Worm (Caenorhabditis elegans): Measurements from ENCODE around the gene T04F8.2.

The T04F8.2 gene

ce11 chrX:11617387-11617786, 39.0 kb downstream of the T04F8.2 start, which contains the start of gene F52D10.4:
Gene F52D10.4 (plus strand): TSS chrX:11617470.
- no peak for TF ChIP-seq elt-4 (tag; optimal IDR thresholded peaks at IDR 0.05)
- TF ChIP-seq hlh-8 (tag; optimal IDR thresholded peaks at IDR 0.05), result no peak
- no peak for TF ChIP-seq che-1 (tag; optimal IDR thresholded peaks at IDR 0.05)
- TF ChIP-seq fkh-6 (tag; optimal IDR thresholded peaks at IDR 0.05), result no peak
- TF ChIP-seq hlh-15 (tag; optimal IDR thresholded peaks at IDR 0.05), result no peak

ce11 chrX:11608110-11608759, 48.1 kb downstream of the T04F8.2 start:
- TF ChIP-seq mec-3 (tag; optimal IDR thresholded peaks at IDR 0.05; ENCODE audit: borderline replicate concordance) (no peak), T23F11.4 (GFP tag; optimal IDR thresholded peaks at IDR 0.05) (no peak), K02D7.2 (tag; optimal IDR thresholded peaks at IDR 0.05) (no peak), unc-86 (tag; optimal IDR thresholded peaks at IDR 0.05) (no peak), ahr-1 (tag; optimal IDR thresholded peaks at IDR 0.05) (no peak), Y22D7AL.16 (tag; optimal IDR thresholded peaks at IDR 0.05) (no peak), pag-3 (tag; optimal IDR thresholded peaks at IDR 0.05; ENCODE audit: borderline replicate concordance) (no peak), sox-2 (GFP tag; IDR thresholded peaks at IDR 0.05) (no peak), tbx-2 (tag; optimal IDR thresholded peaks at IDR 0.05) (peak; percentile 31), ama-1 (optimal IDR thresholded peaks at IDR 0.05) (no peak), ceh-9 (tag; optimal IDR thresholded peaks at IDR 0.05) (no peak), dve-1 (tag; optimal IDR thresholded peaks at IDR 0.05) (no peak), nfya-1 (tag; optimal IDR thresholded peaks at IDR 0.05) (peak; percentile 40), hlh-13 (GFP tag; optimal IDR thresholded peaks at IDR 0.05) (no peak), pha-2 (tag; optimal IDR thresholded peaks at IDR 0.05) (no peak), ttx-3 (tag; optimal IDR thresholded peaks at IDR 0.05) (no peak), hlh-30 (tag; optimal IDR thresholded peaks at IDR 0.05; ENCODE audit: insufficient read depth) (no peak), pros-1 (tag; optimal IDR thresholded peaks at IDR 0.05) (peak; percentile 39), ztf-16 (tag; optimal IDR thresholded peaks at IDR 0.05) (no peak), lim-6 (tag; optimal IDR thresholded peaks at IDR 0.05) (no peak), unc-3 (GFP tag; conservative IDR thresholded peaks at IDR 0.05) (no peak), unc-3 (tag; optimal IDR thresholded peaks at IDR 0.05) (no peak), ceh-18 (tag; optimal IDR thresholded peaks at IDR 0.05) (no peak), sox-4 (tag; optimal IDR thresholded peaks at IDR 0.05) (no peak), K09A11.1 (tag; optimal IDR thresholded peaks at IDR 0.05; ENCODE audit: insufficient read depth) (no peak), npax-4 (tag; optimal IDR thresholded peaks at IDR 0.05) (no peak), ceh-19 (GFP tag; optimal IDR thresholded peaks at IDR 0.05) (no peak), unc-42 (tag; optimal IDR thresholded peaks at IDR 0.05) (peak; percentile 83), C38D4.7 (GFP tag; optimal IDR thresholded peaks at IDR 0.05) (no peak), fax-1 (tag; optimal IDR thresholded peaks at IDR 0.05) (no peak)

ce11 chrX:11607500-11607823, 48.9 kb downstream of the T04F8.2 start:
- no peak for TF ChIP-seq npax-4 (tag; optimal IDR thresholded peaks at IDR 0.05)
- peak; percentile 26 for TF ChIP-seq ceh-31 (tag; optimal IDR thresholded peaks at IDR 0.05)
- TF ChIP-seq pax-1 (tag; optimal IDR thresholded peaks at IDR 0.05), result no peak
- peak; percentile 14 for TF ChIP-seq unc-42 (tag; optimal IDR thresholded peaks at IDR 0.05)
- no peak for TF ChIP-seq odd-2 (tag; optimal IDR thresholded peaks at IDR 0.05)

All from whole organism, late embryonic.